Worm (Caenorhabditis elegans) whole organism, early embryonic: ENCODE measurements around the gene Y60A3A.19.
"Not testable (repeated sequence)": the region's sequence is repeated elsewhere in the genome, so short reads cannot be mapped to it uniquely, and the experiment has no call there.

Experiments
- B0310.2 ChIP-seq: sonication (generic microtip); optimal IDR thresholded peaks from 2 replicates; lab custom pipeline; 2016; ENCODE audit warnings: mild to moderate bottlenecking, missing genetic modification characterization, missing compliant biosample characterization
- F13C5.2 ChIP-seq: sonication (generic microtip); optimal IDR thresholded peaks from 2 replicates; lab custom pipeline; 2017; ENCODE audit warnings: mild to moderate bottlenecking, missing genetic modification characterization, inconsistent platforms, missing compliant biosample characterization
- aly-1 ChIP-seq: sonication (generic microtip); optimal IDR thresholded peaks from 2 replicates; lab custom pipeline; 2016; ENCODE audit warnings: missing genetic modification characterization, missing compliant biosample characterization
- ama-1 ChIP-seq: fragments of 150-350 bp; optimal IDR thresholded peaks from 2 replicates; lab custom pipeline; 2014
- ceh-13 ChIP-seq: fragments of 200-800 bp; sonication (Bioruptor generic); optimal IDR thresholded peaks from 2 replicates; lab custom pipeline; 2018; ENCODE audit warnings: mild to moderate bottlenecking, missing genetic modification characterization, missing compliant biosample characterization
- ceh-36 ChIP-seq: sonication (generic microtip); optimal IDR thresholded peaks from 2 replicates; lab custom pipeline; 2016; ENCODE audit warnings: missing genetic modification characterization, inconsistent platforms, missing compliant biosample characterization
- ets-7 ChIP-seq: sonication (generic microtip); optimal IDR thresholded peaks from 2 replicates; lab custom pipeline; 2016; ENCODE audit warnings: missing genotype, missing genetic modification characterization, missing compliant biosample characterization
- flt-1 ChIP-seq: fragments of 200-800 bp; sonication (Bioruptor generic); IDR thresholded peaks from 2 replicates; pipeline ENCODE4 v1.3.6; 2022; ENCODE audit warnings: missing genetic modification characterization, missing compliant biosample characterization
- hmbx-1 ChIP-seq: sonication (generic microtip); optimal IDR thresholded peaks from 2 replicates; lab custom pipeline; 2016; ENCODE audit warnings: mild to moderate bottlenecking, missing genetic modification characterization, missing compliant biosample characterization
- hmg-4 ChIP-seq: fragments of 200-800 bp; sonication (Bioruptor generic); optimal IDR thresholded peaks from 2 replicates; lab custom pipeline; 2018; ENCODE audit warnings: mild to moderate bottlenecking, missing genetic modification characterization, missing compliant biosample characterization
- hnd-1 ChIP-seq: sonication (generic microtip); optimal IDR thresholded peaks from 2 replicates; lab custom pipeline; 2016; ENCODE audit warnings: missing genetic modification characterization, missing compliant biosample characterization
- pes-1 ChIP-seq: fragments of 200-800 bp; sonication (Bioruptor generic); IDR thresholded peaks from 2 replicates; pipeline ENCODE4 v1.3.6; 2022; ENCODE audit warnings: missing genetic modification reagents, missing genetic modification characterization, missing compliant biosample characterization
- sea-1 ChIP-seq: fragments of 200-800 bp; sonication (Bioruptor generic); conservative IDR thresholded peaks from 2 replicates; pipeline ENCODE4 v1.3.6; 2022; ENCODE audit warnings: missing genetic modification characterization, missing compliant biosample characterization
- tra-4 ChIP-seq: sonication (generic microtip); optimal IDR thresholded peaks from 2 replicates; lab custom pipeline; 2017; ENCODE audit warnings: missing genetic modification characterization, missing compliant biosample characterization

DNA sequence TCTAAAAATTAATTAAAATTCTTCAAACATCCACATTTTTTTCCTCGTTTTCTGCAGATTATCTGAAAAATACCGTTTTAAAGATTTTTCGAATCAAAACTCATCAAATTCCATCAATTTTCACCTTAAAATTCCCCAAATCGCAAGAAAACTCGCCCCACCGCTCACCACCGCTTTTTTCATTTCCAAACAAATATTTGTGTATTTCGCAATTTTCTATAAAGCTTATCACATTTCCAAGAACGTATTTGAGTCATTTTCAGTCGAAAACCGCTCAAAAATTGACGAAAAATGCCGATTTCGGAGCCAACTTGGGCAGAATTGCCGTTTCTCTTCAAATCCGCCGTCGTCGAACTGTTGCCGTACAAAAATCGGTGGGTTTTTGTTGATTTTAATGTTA lies 33.4 kb downstream of the Y60A3A.19 start, which contains the start of gene Y60A3A.8:
- not testable (repeated sequence) for TF ChIP-seq flt-1 (GFP tag; lab: Robert Waterston, UW); tra-4 (tag; lab: Kevin White, UChicago); ama-1 (lab: Kevin White, UChicago); hmg-4 (GFP tag; lab: Kevin White, UChicago); B0310.2 (tag; lab: Kevin White, UChicago); F13C5.2 (tag; lab: Kevin White, UChicago); sea-1 (GFP tag; lab: Robert Waterston, UW); ceh-36; ets-7 (tag; lab: Kevin White, UChicago); hmbx-1 (tag; lab: Kevin White, UChicago); ceh-13; aly-1 (tag; lab: Kevin White, UChicago); pes-1 (GFP tag; lab: Robert Waterston, UW); hnd-1 (tag; lab: Kevin White, UChicago)
